Worm (Caenorhabditis elegans): ENCODE results near the gene F42A10.9.

DNA sequence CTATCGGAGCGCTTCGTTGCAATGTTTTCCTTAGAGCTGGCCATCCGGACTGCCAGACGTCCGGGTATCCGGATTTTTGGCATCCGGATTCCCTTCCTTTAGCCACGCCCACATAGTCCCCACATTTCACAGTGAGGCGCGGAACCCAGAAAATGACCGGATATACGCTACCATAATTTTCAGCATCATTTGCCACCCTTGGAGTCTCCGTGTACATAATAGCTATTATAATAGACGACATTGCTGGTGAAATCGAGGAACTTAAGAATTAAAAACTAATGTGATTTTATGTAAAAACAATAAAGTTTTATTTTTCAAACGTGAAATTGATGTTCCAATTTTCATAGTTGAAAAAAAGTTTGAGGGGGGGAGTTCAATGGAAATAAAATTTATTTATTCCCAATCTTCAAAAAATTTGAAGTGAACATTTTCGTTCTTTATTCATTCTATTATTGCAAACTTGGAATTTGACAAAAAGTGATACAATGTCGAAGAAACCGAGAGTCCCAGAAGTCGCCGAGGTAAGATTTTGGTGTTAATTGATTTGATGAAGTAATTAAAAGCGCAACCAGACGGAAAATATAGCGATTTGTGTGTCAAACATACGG, 45.9 kb downstream of the F42A10.9 start:
- TF ChIP-seq dao-5 (tag; optimal IDR thresholded peaks at IDR 0.05): no peak
- TF ChIP-seq W03F9.2 (tag; optimal IDR thresholded peaks at IDR 0.05): no peak
- TF ChIP-seq him-1 (tag; optimal IDR thresholded peaks at IDR 0.05): no peak
